Worm (Caenorhabditis elegans) whole organism, dauer: ENCODE measurements around the gene W08E12.7.

Experiments used
- unc-62 ChIP-seq: sonication (generic microtip); optimal IDR thresholded peaks from 2 replicates; lab custom pipeline; 2017; ENCODE audit warnings: missing biosample characterization, missing genetic modification reagents, missing genetic modification characterization

Gene W08E12.7

ce11 chrIV:3294553-3295185 is at the start of gene W08E12.7:
TSS of gene W08E12.7 (plus strand) at chrIV:3295135.
- no peak for TF ChIP-seq unc-62 (GFP tag; lab: Kevin White, UChicago)

ce11 chrIV:3246873-3247272 is 48.1 kb upstream of the W08E12.7 start:
- TF ChIP-seq unc-62 (GFP tag; lab: Kevin White, UChicago) = no peak

ce11 chrIV:3250020-3250419 is 44.9 kb upstream of the W08E12.7 start:
- no peak for TF ChIP-seq unc-62 (GFP tag; lab: Kevin White, UChicago)

- TF ChIP-seq unc-62 (GFP tag; lab: Kevin White, UChicago) = no peak
Measured at ce11 chrIV:3251551-3251950, 43.4 kb upstream of the W08E12.7 start.

ce11 chrIV:3252047-3252446 is 42.9 kb upstream of the W08E12.7 start:
- TF ChIP-seq unc-62 (GFP tag; lab: Kevin White, UChicago) = no peak

ce11 chrIV:3254443-3254842 is 40.5 kb upstream of the W08E12.7 start, which contains the start of gene dmd-9:
TSS of gene dmd-9 (minus strand) at chrIV:3254543.
- no peak for TF ChIP-seq unc-62 (GFP tag; lab: Kevin White, UChicago)

ce11 chrIV:3256866-3257265 is 38.1 kb upstream of the W08E12.7 start:
- no peak for TF ChIP-seq unc-62 (GFP tag; lab: Kevin White, UChicago)

ce11 chrIV:3258528-3258927 is 36.4 kb upstream of the W08E12.7 start, which contains the start of gene T26C12.1:
TSS of gene T26C12.1 (plus strand) at chrIV:3258910.
- TF ChIP-seq unc-62 (GFP tag; lab: Kevin White, UChicago) = no peak

ce11 chrIV:3260216-3260615 is 34.7 kb upstream of the W08E12.7 start:
- TF ChIP-seq unc-62 (GFP tag; lab: Kevin White, UChicago) = no peak

- TF ChIP-seq unc-62 (GFP tag; lab: Kevin White, UChicago) = no peak
Measured at ce11 chrIV:3261761-3262160, 33.2 kb upstream of the W08E12.7 start.

- no peak for TF ChIP-seq unc-62 (GFP tag; lab: Kevin White, UChicago)
Measured at ce11 chrIV:3265657-3266056, 29.3 kb upstream of the W08E12.7 start, which contains the start of gene T26C12.2. TSS of gene T26C12.2 (minus strand) at chrIV:3265757.

ce11 chrIV:3266841-3267240 is 28.1 kb upstream of the W08E12.7 start:
- TF ChIP-seq unc-62 (GFP tag; lab: Kevin White, UChicago) = no peak

ce11 chrIV:3267581-3267980 is 27.4 kb upstream of the W08E12.7 start, which contains the start of gene clec-173:
TSS of gene clec-173 (minus strand) at chrIV:3267681.
- no peak for TF ChIP-seq unc-62 (GFP tag; lab: Kevin White, UChicago)

ce11 chrIV:3271342-3271741 is 23.6 kb upstream of the W08E12.7 start:
- no peak for TF ChIP-seq unc-62 (GFP tag; lab: Kevin White, UChicago)

ce11 chrIV:3273295-3273694 is 21.6 kb upstream of the W08E12.7 start, which contains the start of gene T26C12.3:
TSS of gene T26C12.3 (minus strand) at chrIV:3273395.
- no peak for TF ChIP-seq unc-62 (GFP tag; lab: Kevin White, UChicago)

- TF ChIP-seq unc-62 (GFP tag; lab: Kevin White, UChicago) = no peak
Measured at ce11 chrIV:3278822-3279221, 16.1 kb upstream of the W08E12.7 start.

- TF ChIP-seq unc-62 (GFP tag; lab: Kevin White, UChicago) = no peak
Measured at ce11 chrIV:3289237-3289636, 5.7 kb upstream of the W08E12.7 start, which contains the start of gene gcy-23. TSS of gene gcy-23 (minus strand) at chrIV:3289337.
